Worm (Caenorhabditis elegans): ENCODE data around the gene rap-1.

Gene rap-1

ce11 chrIV:8888525-8889026, 30.1 kb downstream of the rap-1 start, which contains the start of gene oma-1:
TSS of gene oma-1 (plus strand) at chrIV:8888976.
- TF ChIP-seq nhr-84 (tag; optimal IDR thresholded peaks at IDR 0.05) (no peak), nhr-85 (tag) (peak; percentile 35), Y116A8C.19 (tag; optimal IDR thresholded peaks at IDR 0.05; ENCODE audit: borderline replicate concordance) (no peak)

ce11 chrIV:8886228-8886627, 32.5 kb downstream of the rap-1 start, which contains the start of gene C09G9.5:
TSS of gene C09G9.5 (plus strand) at chrIV:8886528.
- TF ChIP-seq nhr-90 (tag; optimal IDR thresholded peaks at IDR 0.05; ENCODE audit: poor library complexity), result no peak

ce11 chrIV:8881181-8881580, 37.5 kb downstream of the rap-1 start, which contains the start of gene C09G9.8:
TSS of gene C09G9.8 (plus strand) at chrIV:8881481.
- TF ChIP-seq lin-14 (GFP tag; optimal IDR thresholded peaks at IDR 0.05) (no peak), nhr-76 (tag; optimal IDR thresholded peaks at IDR 0.05) (no peak), fos-1 (tag; optimal IDR thresholded peaks at IDR 0.05) (no peak), ceh-82 (tag; optimal IDR thresholded peaks at IDR 0.05) (no peak), nhr-19 (GFP tag; conservative IDR thresholded peaks at IDR 0.05) (no peak), nhr-12 (tag; optimal IDR thresholded peaks at IDR 0.05) (no peak), skn-1 (tag; optimal IDR thresholded peaks at IDR 0.05) (no peak), swsn-7 (tag; optimal IDR thresholded peaks at IDR 0.05) (no peak), zag-1 (tag; optimal IDR thresholded peaks at IDR 0.05) (no peak), nhr-47 (tag; optimal IDR thresholded peaks at IDR 0.05) (no peak), rnt-1 (tag; optimal IDR thresholded peaks at IDR 0.05) (no peak), nhr-237 (tag; optimal IDR thresholded peaks at IDR 0.05) (no peak), C04F5.9 (tag; optimal IDR thresholded peaks at IDR 0.05) (no peak), dsc-1 (tag; optimal IDR thresholded peaks at IDR 0.05) (no peak), hlh-4 (tag; optimal IDR thresholded peaks at IDR 0.05) (no peak), unc-130 (tag; optimal IDR thresholded peaks at IDR 0.05) (no peak)

DNA sequence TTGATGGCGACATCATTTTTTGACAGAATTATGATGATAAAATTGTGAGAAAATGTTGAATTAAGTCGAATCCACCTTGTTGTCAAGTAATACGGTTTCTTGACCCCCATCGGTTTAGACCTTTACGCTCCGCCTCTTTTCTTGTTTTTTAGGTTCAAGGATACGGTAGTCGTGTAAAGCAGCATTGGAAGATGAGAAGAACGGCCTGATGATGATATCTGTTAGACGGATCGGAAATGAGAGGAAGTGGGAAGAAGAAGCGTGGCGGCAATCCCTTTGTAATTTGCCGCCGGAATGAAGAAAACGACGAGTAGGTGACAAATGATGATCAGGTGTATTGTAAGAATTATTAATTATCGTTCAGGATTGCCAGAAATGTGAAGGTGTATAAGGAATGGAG, 38.9 kb downstream of the rap-1 start, which contains the start of gene npax-4:
TSS of gene npax-4 (minus strand) at position 101 of the 400 bp plus-strand sequence.
- TF ChIP-seq fkh-8 (tag; optimal IDR thresholded peaks at IDR 0.05), result no peak
- TF ChIP-seq mep-1 (tag; optimal IDR thresholded peaks at IDR 0.05), result no peak
- no peak for TF ChIP-seq tlp-1 (tag; optimal IDR thresholded peaks at IDR 0.05)
- no peak for TF ChIP-seq mef-2 (tag; optimal IDR thresholded peaks at IDR 0.05)
- no peak for TF ChIP-seq C04F5.9 (tag; optimal IDR thresholded peaks at IDR 0.05)

DNA sequence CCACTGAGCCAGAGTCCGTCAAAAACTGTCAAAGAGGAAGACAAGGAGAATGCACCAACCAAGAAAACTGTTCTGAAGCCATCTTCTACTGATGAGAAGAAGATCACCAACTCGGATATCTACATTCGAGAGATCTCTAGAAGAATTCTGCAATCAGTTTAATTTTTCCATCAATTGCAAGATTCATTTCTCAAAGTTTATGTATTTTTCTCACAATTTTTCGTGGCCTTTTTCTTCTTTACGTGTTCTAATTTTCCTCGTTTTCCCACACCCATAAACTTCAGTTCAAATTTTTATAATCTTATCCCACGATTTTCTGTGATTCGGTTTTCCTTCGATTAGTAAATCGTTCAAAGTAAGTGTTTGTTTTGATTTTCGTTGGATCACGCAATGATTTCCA, 44.8 kb downstream of the rap-1 start, which contains the start of gene hdl-2:
TSS of gene hdl-2 (plus strand) at position 301 of the 400 bp plus-strand sequence.
- no peak for TF ChIP-seq fkh-4 (tag; optimal IDR thresholded peaks at IDR 0.05; ENCODE audit: borderline replicate concordance)
- no peak for TF ChIP-seq sup-37 (GFP tag; optimal IDR thresholded peaks at IDR 0.05)
- TF ChIP-seq nhr-20 (tag; optimal IDR thresholded peaks at IDR 0.05), result no peak

ce11 chrIV:8872958-8873357, 45.7 kb downstream of the rap-1 start, which contains the start of gene C09G9.3:
TSS of gene C09G9.3 (minus strand) at chrIV:8873058.
- no peak for TF ChIP-seq snpc-4 (tag; optimal IDR thresholded peaks at IDR 0.05)
- no peak for TF ChIP-seq ztf-11 (tag; optimal IDR thresholded peaks at IDR 0.05)
- no peak for TF ChIP-seq zag-1 (tag; optimal IDR thresholded peaks at IDR 0.05)
- TF ChIP-seq rnt-1 (tag; optimal IDR thresholded peaks at IDR 0.05), result no peak
- TF ChIP-seq grh-1 (GFP tag; IDR thresholded peaks at IDR 0.05), result no peak
- TF ChIP-seq C34B4.2 (tag; optimal IDR thresholded peaks at IDR 0.05), result no peak
- TF ChIP-seq hlh-17 (GFP tag; optimal IDR thresholded peaks at IDR 0.05; ENCODE audit: borderline replicate concordance), result no peak
- TF ChIP-seq egl-27 (tag; optimal IDR thresholded peaks at IDR 0.05), result no peak
- TF ChIP-seq nhr-76 (tag; optimal IDR thresholded peaks at IDR 0.05), result no peak
- no peak for TF ChIP-seq mep-1 (tag; optimal IDR thresholded peaks at IDR 0.05)
- no peak for TF ChIP-seq lin-39 (tag; optimal IDR thresholded peaks at IDR 0.05)

Data from whole organism, L1 larva.